Worm (Caenorhabditis elegans) whole organism, young adult: Measurements from ENCODE around the gene ecps-1.
"Not testable (repeated sequence)": the region's sequence is repeated elsewhere in the genome, so short reads cannot be mapped to it uniquely, and the experiment has no call there.

ENCODE experiments used
- B0019.2 ChIP-seq: fragments of 200-800 bp; sonication (Bioruptor generic); conservative IDR thresholded peaks from 2 replicates; pipeline ENCODE4 v1.3.6; 2022; ENCODE audit warnings: missing genetic modification reagents, missing genetic modification characterization, missing compliant biosample characterization
- D2030.7 ChIP-seq: fragments of 200-800 bp; sonication (Bioruptor generic); IDR thresholded peaks from 2 replicates; pipeline ENCODE4 v1.3.6; 2022; ENCODE audit warnings: missing genetic modification reagents, missing genetic modification characterization, missing compliant biosample characterization
- F33H1.4 ChIP-seq: fragments of 200-800 bp; sonication (Bioruptor generic); IDR thresholded peaks from 2 replicates; pipeline ENCODE4 v1.3.6; 2022; ENCODE audit warnings: missing genetic modification reagents, missing genetic modification characterization, missing compliant biosample characterization
- F39B2.1 ChIP-seq: fragments of 200-800 bp; sonication (Bioruptor generic); IDR thresholded peaks from 2 replicates; pipeline ENCODE4 v1.3.6; 2022; ENCODE audit warnings: missing genetic modification reagents, missing genetic modification characterization, missing compliant biosample characterization
- K12H6.12 ChIP-seq: fragments of 200-800 bp; sonication (Bioruptor generic); optimal IDR thresholded peaks from 2 replicates; lab custom pipeline; 2018; ENCODE audit warnings: mild to moderate bottlenecking, missing genetic modification characterization, missing compliant biosample characterization
- Y53F4B.3 ChIP-seq: fragments of 200-800 bp; sonication (Bioruptor generic); IDR thresholded peaks from 2 replicates; pipeline ENCODE4 v1.3.6; 2022; ENCODE audit warnings: missing genetic modification reagents, missing genetic modification characterization, missing compliant biosample characterization
- Y67H2A.10 ChIP-seq: fragments of 200-800 bp; sonication (Bioruptor generic); conservative IDR thresholded peaks from 2 replicates; pipeline ENCODE4 v1.3.6; 2022; ENCODE audit warnings: missing genetic modification reagents, missing genetic modification characterization, missing compliant biosample characterization
- Y79H2A.3 ChIP-seq: fragments of 200-800 bp; sonication (Bioruptor generic); conservative IDR thresholded peaks from 2 replicates; pipeline ENCODE4 v1.3.6; 2022; ENCODE audit warnings: missing genetic modification reagents, missing genetic modification characterization, missing compliant biosample characterization
- Y95B8A.8 ChIP-seq: fragments of 200-800 bp; sonication (Bioruptor generic); IDR thresholded peaks from 2 replicates; pipeline ENCODE4 v1.3.6; 2022; ENCODE audit warnings: missing genetic modification reagents, missing genetic modification characterization, missing compliant biosample characterization
- ZK185.1 ChIP-seq: sonication (generic microtip); optimal IDR thresholded peaks from 2 replicates; lab custom pipeline; 2016; ENCODE audit warnings: mild to moderate bottlenecking, missing genetic modification characterization, missing compliant biosample characterization; ENCODE audit not compliant: poor library complexity, severe bottlenecking
- athp-1 ChIP-seq: sonication (generic microtip); optimal IDR thresholded peaks from 2 replicates; lab custom pipeline; 2017; ENCODE audit warnings: mild to moderate bottlenecking, missing genetic modification characterization, missing compliant biosample characterization
- attf-3 ChIP-seq: fragments of 200-800 bp; sonication (Bioruptor generic); conservative IDR thresholded peaks from 2 replicates; pipeline ENCODE4 v1.3.6; 2022; ENCODE audit warnings: missing genetic modification reagents, missing genetic modification characterization, missing compliant biosample characterization
- attf-5 ChIP-seq: fragments of 200-800 bp; sonication (Bioruptor generic); optimal IDR thresholded peaks from 2 replicates; lab custom pipeline; 2018; ENCODE audit warnings: mild to moderate bottlenecking, missing genetic modification characterization, missing compliant biosample characterization
- bed-1 ChIP-seq: fragments of 200-800 bp; sonication (Bioruptor generic); IDR thresholded peaks from 2 replicates; pipeline ENCODE4 v1.3.6; 2022; ENCODE audit warnings: missing genetic modification reagents, missing genetic modification characterization, missing compliant biosample characterization
- bed-2 ChIP-seq: fragments of 200-800 bp; sonication (Bioruptor generic); IDR thresholded peaks from 2 replicates; pipeline ENCODE4 v1.3.6; 2022; ENCODE audit warnings: missing genetic modification reagents, missing genetic modification characterization, missing compliant biosample characterization
- cebp-1 ChIP-seq, 2 experiments: fragments of 200-800 bp in 1 of 2; sonication (Bioruptor generic) in 1 of 2; sonication (generic microtip) in 1 of 2; IDR thresholded peaks in 1 of 2; optimal IDR thresholded peaks in 1 of 2; 2 replicates each; pipeline versions ENCODE4 v1.3.6 to Lab custom; 2017 to 2022; ENCODE audit warnings: missing compliant biosample characterization in 2 of 2, missing genetic modification characterization in 2 of 2, mild to moderate bottlenecking in 1 of 2, missing genetic modification reagents in 1 of 2, moderate library complexity in 1 of 2
- ceh-100 ChIP-seq: fragments of 200-800 bp; sonication (Bioruptor generic); IDR thresholded peaks from 2 replicates; pipeline ENCODE4 v1.3.6; 2022; ENCODE audit warnings: missing genetic modification reagents, missing genetic modification characterization, missing compliant biosample characterization
- ceh-27 ChIP-seq: fragments of 200-800 bp; sonication (Bioruptor generic); optimal IDR thresholded peaks from 2 replicates; lab custom pipeline; 2018; ENCODE audit warnings: mild to moderate bottlenecking, missing genetic modification characterization, moderate library complexity, missing compliant biosample characterization
- ceh-40 ChIP-seq: fragments of 200-800 bp; sonication (Bioruptor generic); IDR thresholded peaks from 2 replicates; pipeline ENCODE4 v1.3.6; 2022; ENCODE audit warnings: missing genetic modification characterization, missing compliant biosample characterization
- efl-1 ChIP-seq: fragments of 150-350 bp; optimal IDR thresholded peaks from 2 replicates; lab custom pipeline; 2014; ENCODE audit warnings: missing biosample characterization, missing genetic modification reagents, missing genetic modification characterization
- egl-44 ChIP-seq: fragments of 200-800 bp; sonication (Bioruptor generic); IDR thresholded peaks from 2 replicates; pipeline ENCODE4 v1.3.6; 2022; ENCODE audit warnings: missing genetic modification reagents, missing genetic modification characterization, missing compliant biosample characterization
- egrh-3 ChIP-seq: fragments of 200-800 bp; sonication (Bioruptor generic); IDR thresholded peaks from 2 replicates; pipeline ENCODE4 v1.3.6; 2022; ENCODE audit warnings: missing genetic modification reagents, missing genetic modification characterization, missing compliant biosample characterization
- hmg-1.2 ChIP-seq: fragments of 200-800 bp; sonication (Bioruptor generic); IDR thresholded peaks from 2 replicates; pipeline ENCODE4 v1.3.6; 2022; ENCODE audit warnings: missing genetic modification reagents, missing genetic modification characterization, missing compliant biosample characterization
- let-607 ChIP-seq, 2 experiments: fragments of 200-800 bp in 1 of 2; sonication (Bioruptor generic) in 1 of 2; sonication (generic microtip) in 1 of 2; optimal IDR thresholded peaks; 2 replicates each; lab custom pipeline; 2016 to 2018; ENCODE audit warnings: mild to moderate bottlenecking in 2 of 2, missing compliant biosample characterization in 2 of 2, missing genetic modification characterization in 2 of 2, moderate library complexity in 2 of 2, missing genotype in 1 of 2
- lin-54 ChIP-seq: fragments of 200-800 bp; sonication (Bioruptor generic); optimal IDR thresholded peaks from 2 replicates; lab custom pipeline; 2018; ENCODE audit warnings: mild to moderate bottlenecking, missing genetic modification characterization, missing compliant biosample characterization
- lsl-1 ChIP-seq: fragments of 200-800 bp; sonication (Bioruptor generic); optimal IDR thresholded peaks from 2 replicates; lab custom pipeline; 2018; ENCODE audit warnings: mild to moderate bottlenecking, missing genetic modification characterization, moderate library complexity, missing compliant biosample characterization
- madf-10 ChIP-seq: sonication (generic microtip); optimal IDR thresholded peaks from 2 replicates; lab custom pipeline; 2016; ENCODE audit warnings: mild to moderate bottlenecking, missing genetic modification characterization, missing compliant biosample characterization
- madf-6 ChIP-seq: fragments of 200-800 bp; sonication (Bioruptor generic); IDR thresholded peaks from 2 replicates; pipeline ENCODE4 v1.3.6; 2022; ENCODE audit warnings: missing genetic modification reagents, missing genetic modification characterization, missing compliant biosample characterization
- mcd-1 ChIP-seq: fragments of 200-800 bp; sonication (Bioruptor generic); IDR thresholded peaks from 2 replicates; pipeline ENCODE4 v1.3.6; 2022; ENCODE audit warnings: missing genetic modification reagents, missing genetic modification characterization, missing compliant biosample characterization
- nhr-179 ChIP-seq: sonication (generic microtip); optimal IDR thresholded peaks from 2 replicates; lab custom pipeline; 2016; ENCODE audit warnings: mild to moderate bottlenecking, missing genetic modification characterization, missing compliant biosample characterization
- pbrm-1 ChIP-seq: fragments of 200-800 bp; sonication (Bioruptor generic); IDR thresholded peaks from 2 replicates; pipeline ENCODE4 v1.3.6; 2022; ENCODE audit warnings: missing genetic modification reagents, missing genetic modification characterization, missing compliant biosample characterization
- rcor-1 ChIP-seq: fragments of 200-800 bp; sonication (Bioruptor generic); IDR thresholded peaks from 2 replicates; pipeline ENCODE4 v1.3.6; 2022; ENCODE audit warnings: missing genetic modification reagents, missing genetic modification characterization, missing compliant biosample characterization
- snpc-1.3 ChIP-seq: sonication (generic microtip); optimal IDR thresholded peaks from 2 replicates; lab custom pipeline; 2017; ENCODE audit warnings: missing genetic modification characterization, mild to moderate bottlenecking, missing compliant biosample characterization, antibody characterized with exemption, moderate library complexity, missing genotype, missing genetic modification reagents; ENCODE audit not compliant: insufficient read depth
- tbp1 ChIP-seq: fragments of 200-800 bp; sonication (Bioruptor generic); optimal IDR thresholded peaks from 2 replicates; lab custom pipeline; 2018; ENCODE audit warnings: mild to moderate bottlenecking, missing genetic modification characterization, missing compliant biosample characterization
- xnd-1 ChIP-seq: sonication (generic microtip); optimal IDR thresholded peaks from 2 replicates; lab custom pipeline; 2016; ENCODE audit warnings: missing genotype, missing genetic modification reagents, missing genetic modification characterization, missing compliant biosample characterization
- zfh-2 ChIP-seq: fragments of 200-800 bp; sonication (Bioruptor generic); conservative IDR thresholded peaks from 2 replicates; pipeline ENCODE4 v1.3.6; 2022; ENCODE audit warnings: missing genetic modification reagents, missing genetic modification characterization, missing compliant biosample characterization
- ztf-18 ChIP-seq: sonication (generic microtip); optimal IDR thresholded peaks from 2 replicates; lab custom pipeline; 2016; ENCODE audit warnings: missing genotype, mild to moderate bottlenecking, missing genetic modification characterization, missing compliant biosample characterization
- ztf-25 ChIP-seq: fragments of 200-800 bp; sonication (Bioruptor generic); IDR thresholded peaks from 2 replicates; pipeline ENCODE4 v1.3.6; 2022; ENCODE audit warnings: missing genetic modification reagents, missing genetic modification characterization, missing compliant biosample characterization
- ztf-28 ChIP-seq: fragments of 200-800 bp; sonication (Bioruptor generic); IDR thresholded peaks from 2 replicates; pipeline ENCODE4 v1.3.6; 2022; ENCODE audit warnings: missing genetic modification reagents, missing genetic modification characterization, missing compliant biosample characterization

ecps-1 gene

DNA sequence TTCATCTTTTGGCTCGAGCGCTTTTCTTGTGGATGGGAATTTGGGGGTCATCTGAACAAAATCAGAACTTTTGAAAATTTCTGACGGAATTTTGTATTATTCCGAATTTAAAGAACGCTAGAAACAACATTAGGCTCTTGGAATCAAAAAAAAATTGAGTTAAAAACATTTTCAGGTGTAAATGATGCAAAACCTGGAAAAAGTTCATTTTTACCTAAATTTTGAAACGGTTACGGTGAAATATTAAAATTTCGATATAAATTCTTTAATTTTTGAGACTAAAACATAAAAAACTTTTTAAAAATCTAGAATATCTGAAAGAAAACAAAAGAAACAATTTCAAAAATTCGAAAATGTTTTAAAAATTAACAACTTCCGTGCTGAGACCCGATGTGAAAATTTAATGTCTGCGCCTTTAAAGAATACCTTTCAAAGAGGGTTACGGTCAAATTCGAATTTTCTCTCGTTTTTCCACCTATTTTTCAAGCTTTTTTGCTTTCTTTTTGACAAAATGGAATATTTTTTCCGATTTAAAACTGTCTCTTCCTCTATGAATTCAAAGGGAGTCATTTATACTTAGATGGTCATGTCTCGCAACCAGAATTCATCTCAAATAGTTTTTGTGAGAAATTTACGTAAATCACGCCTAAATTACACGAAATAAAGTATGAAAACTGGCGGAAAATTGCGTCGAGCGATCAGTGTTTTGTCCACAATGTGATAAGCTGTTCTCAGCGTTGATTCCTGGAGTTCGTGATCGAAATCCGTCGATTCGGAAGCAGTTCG is 17.8 kb downstream of the ecps-1 start, which contains the start of the genes H04D03.2 and ecps-2:
Gene H04D03.2 (minus strand): TSS at position 51 of the 786 bp plus-strand sequence.
Gene ecps-2 (plus strand): TSS at position 736 of the 786 bp plus-strand sequence.
- TF ChIP-seq lin-54 (GFP tag; lab: Kevin White, UChicago): peak; percentile 56
- TF ChIP-seq athp-1: no peak
- TF ChIP-seq xnd-1 (tag; lab: Kevin White, UChicago): peak; percentile 72
- TF ChIP-seq efl-1 (GFP tag; lab: Kevin White, UChicago): peak; percentile 25
- peak; percentile 85 for TF ChIP-seq madf-6 (GFP tag; lab: Robert Waterston, UW)
- no peak for TF ChIP-seq snpc-1.3
- TF ChIP-seq lsl-1 (GFP tag; lab: Kevin White, UChicago): peak; percentile 82
- no peak for TF ChIP-seq Y53F4B.3 (GFP tag; lab: Robert Waterston, UW)
- TF ChIP-seq F33H1.4 (GFP tag; lab: Robert Waterston, UW): peak; percentile 82
- no peak for TF ChIP-seq nhr-179 (tag; lab: Kevin White, UChicago)
- TF ChIP-seq ZK185.1: no peak
- 0 out of 2 replicates have a peak, but pooled peaks have one; percentile 10 for TF ChIP-seq D2030.7 (GFP tag; lab: Robert Waterston, UW)
- no peak for TF ChIP-seq F39B2.1 (GFP tag; lab: Robert Waterston, UW)

DNA sequence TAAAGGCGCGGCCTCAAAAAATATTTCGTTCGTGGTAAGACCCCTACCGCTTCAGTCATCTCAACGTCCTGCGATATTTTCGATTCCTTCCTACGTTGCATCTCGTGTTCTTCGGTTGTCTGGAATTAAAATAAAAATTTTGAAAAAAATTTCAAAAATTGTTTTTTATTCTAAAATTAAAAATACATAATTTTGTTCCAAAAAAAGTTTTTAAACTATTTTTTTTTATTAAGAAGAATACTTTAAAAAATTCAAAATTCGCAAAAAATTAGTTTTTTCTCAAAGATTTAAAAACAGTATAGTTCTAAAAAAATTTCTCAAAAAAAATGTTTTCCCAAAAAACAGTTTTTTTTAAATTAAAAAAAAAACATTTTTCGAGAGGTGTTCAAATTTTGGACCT is 21.6 kb downstream of the ecps-1 start, which contains the start of gene H04D03.6:
Gene H04D03.6 (minus strand): TSS at position 101 of the 400 bp plus-strand sequence.
- not testable (repeated sequence) for TF ChIP-seq ceh-40; let-607 (tag; optimal IDR thresholded peaks at IDR 0.05; lab: Kevin White, UChicago); bed-1

ce11 chrIII:10435938-10436842 is 24.2 kb downstream of the ecps-1 start, which contains the start of the genes smrd-1 and enu-3.1:
Gene smrd-1, minus strand, starts transcription at chrIII:10435988.
Gene enu-3.1, plus strand, starts transcription at chrIII:10436276.
- TF ChIP-seq madf-6 (GFP tag; lab: Robert Waterston, UW) (peak; percentile 73), Y67H2A.10 (GFP tag; lab: Robert Waterston, UW) (peak; percentile 28; the same call in 1 of the 2 replicates), ztf-25 (GFP tag; lab: Robert Waterston, UW) (0 out of 2 replicates have a peak, but pooled peaks have one; percentile 37), Y95B8A.8 (GFP tag; lab: Robert Waterston, UW) (peak; percentile 62; the same call in 1 of the 2 replicates), ceh-100 (GFP tag; lab: Robert Waterston, UW) (peak; percentile 95), mcd-1 (GFP tag; lab: Robert Waterston, UW) (peak; percentile 85), let-607 (tag; optimal IDR thresholded peaks at IDR 0.05; lab: Kevin White, UChicago) (peak in 1 of 2 experiments; percentile 22), ceh-27 (GFP tag; lab: Kevin White, UChicago) (peak; percentile 32), pbrm-1 (peak; percentile 75; the same call in 1 of the 2 replicates), F33H1.4 (GFP tag; lab: Robert Waterston, UW) (peak; percentile 71), egrh-3 (GFP tag; lab: Robert Waterston, UW) (peak; percentile 67), lsl-1 (GFP tag; lab: Kevin White, UChicago) (peak; percentile 58), K12H6.12 (tag; lab: Kevin White, UChicago) (peak; percentile 53), hmg-1.2 (GFP tag; lab: Robert Waterston, UW) (peak; percentile 54), tbp1 (GFP tag; lab: Kevin White, UChicago) (peak; percentile 28), bed-2 (GFP tag; lab: Robert Waterston, UW) (peak; percentile 51; the same call in 1 of the 2 replicates), attf-3 (GFP tag; lab: Robert Waterston, UW) (peak; percentile 63; the same call in 1 of the 2 replicates), Y79H2A.3 (GFP tag; lab: Robert Waterston, UW) (0 out of 2 replicates have a peak, but pooled peaks have one; percentile 7), zfh-2 (GFP tag; lab: Robert Waterston, UW) (peak; percentile 48; the same call in 1 of the 2 replicates), egl-44 (GFP tag; lab: Robert Waterston, UW) (0 out of 2 replicates have a peak, but pooled peaks have one; percentile 18), attf-5 (GFP tag; lab: Kevin White, UChicago) (peak; percentile 83), madf-10 (peak; percentile 41), B0019.2 (GFP tag; lab: Robert Waterston, UW) (peak; percentile 70), ztf-28 (GFP tag; lab: Robert Waterston, UW) (peak; percentile 79; the same call in 1 of the 2 replicates), rcor-1 (GFP tag; lab: Robert Waterston, UW) (peak; percentile 84), ztf-18 (peak; percentile 65), cebp-1 (GFP tag; IDR thresholded peaks at IDR 0.05; lab: Robert Waterston, UW) (peak; percentile 59), cebp-1 (tag; optimal IDR thresholded peaks at IDR 0.05; lab: Kevin White, UChicago) (peak; percentile 57)
